Worm (Caenorhabditis elegans) whole organism, late embryonic: ENCODE data around the gene lcmt-1.

Experiments
- C08G9.2 ChIP-seq: sonication (generic microtip); optimal IDR thresholded peaks from 2 replicates; lab custom pipeline; 2016; ENCODE audit warnings: mild to moderate bottlenecking, missing genetic modification characterization, moderate library complexity, missing compliant biosample characterization
- F13H6.1 ChIP-seq: sonication (generic microtip); optimal IDR thresholded peaks from 2 replicates; lab custom pipeline; 2016; ENCODE audit warnings: missing genetic modification characterization, missing compliant biosample characterization
- K09A11.1 ChIP-seq: sonication (generic microtip); optimal IDR thresholded peaks from 2 replicates; lab custom pipeline; 2017; ENCODE audit warnings: antibody characterized with exemption, mild to moderate bottlenecking, missing genetic modification characterization, missing compliant biosample characterization; ENCODE audit not compliant: insufficient read depth
- T23F11.4 ChIP-seq: fragments of 200-800 bp; sonication (Bioruptor generic); optimal IDR thresholded peaks from 2 replicates; lab custom pipeline; 2018; ENCODE audit warnings: mild to moderate bottlenecking, missing genetic modification characterization, missing compliant biosample characterization
- ceh-18 ChIP-seq: sonication (generic microtip); optimal IDR thresholded peaks from 2 replicates; lab custom pipeline; 2016; ENCODE audit warnings: missing genetic modification characterization, missing compliant biosample characterization
- ceh-24 ChIP-seq: sonication (generic microtip); optimal IDR thresholded peaks from 2 replicates; lab custom pipeline; 2016; ENCODE audit warnings: mild to moderate bottlenecking, missing genetic modification characterization, missing compliant biosample characterization
- ceh-31 ChIP-seq: sonication (generic microtip); optimal IDR thresholded peaks from 2 replicates; lab custom pipeline; 2016; ENCODE audit warnings: missing genetic modification characterization, missing compliant biosample characterization
- ceh-34 ChIP-seq: sonication (generic microtip); optimal IDR thresholded peaks from 2 replicates; lab custom pipeline; 2016; ENCODE audit warnings: mild to moderate bottlenecking, missing genetic modification characterization, missing compliant biosample characterization
- ceh-45 ChIP-seq: fragments of 200-800 bp; sonication (Bioruptor generic); IDR thresholded peaks from 2 replicates; pipeline ENCODE4 v1.3.6; 2022; ENCODE audit warnings: missing genetic modification reagents, missing genetic modification characterization, missing compliant biosample characterization
- ceh-48 ChIP-seq: sonication (generic microtip); optimal IDR thresholded peaks from 2 replicates; lab custom pipeline; 2016; ENCODE audit warnings: missing genetic modification characterization, inconsistent platforms, missing compliant biosample characterization
- ceh-6 ChIP-seq: fragments of 200-800 bp; sonication (Bioruptor generic); optimal IDR thresholded peaks from 2 replicates; lab custom pipeline; 2018; ENCODE audit warnings: mild to moderate bottlenecking, missing genetic modification characterization, missing compliant biosample characterization
- elt-2 ChIP-seq: sonication (generic microtip); optimal IDR thresholded peaks from 2 replicates; lab custom pipeline; 2016; ENCODE audit warnings: missing genetic modification reagents, missing genetic modification characterization, missing compliant biosample characterization
- elt-4 ChIP-seq: sonication (generic microtip); optimal IDR thresholded peaks from 2 replicates; lab custom pipeline; 2016; ENCODE audit warnings: missing genetic modification characterization, missing compliant biosample characterization
- ets-4 ChIP-seq: sonication (generic microtip); optimal IDR thresholded peaks from 2 replicates; lab custom pipeline; 2016; ENCODE audit warnings: missing genetic modification characterization, missing compliant biosample characterization
- eyg-1 ChIP-seq: sonication (generic microtip); optimal IDR thresholded peaks from 2 replicates; lab custom pipeline; 2016; ENCODE audit warnings: missing genotype, missing genetic modification characterization, missing compliant biosample characterization
- fkh-6 ChIP-seq: sonication (generic microtip); optimal IDR thresholded peaks from 2 replicates; lab custom pipeline; 2016; ENCODE audit warnings: missing genetic modification characterization, missing compliant biosample characterization
- gmeb-2 ChIP-seq: sonication (generic microtip); optimal IDR thresholded peaks from 2 replicates; lab custom pipeline; 2016; ENCODE audit warnings: missing genetic modification characterization, inconsistent platforms, missing compliant biosample characterization
- hlh-13 ChIP-seq: fragments of 200-800 bp; sonication (Bioruptor generic); optimal IDR thresholded peaks from 2 replicates; lab custom pipeline; 2018; ENCODE audit warnings: mild to moderate bottlenecking, missing genetic modification characterization, missing compliant biosample characterization
- hlh-15 ChIP-seq: sonication (generic microtip); optimal IDR thresholded peaks from 2 replicates; lab custom pipeline; 2016; ENCODE audit warnings: missing genetic modification characterization, missing compliant biosample characterization
- hlh-30 ChIP-seq: sonication (generic microtip); optimal IDR thresholded peaks from 2 replicates; lab custom pipeline; 2017; ENCODE audit warnings: antibody characterized with exemption, missing genetic modification characterization, missing compliant biosample characterization; ENCODE audit not compliant: insufficient read depth
- hlh-8 ChIP-seq: sonication (generic microtip); optimal IDR thresholded peaks from 2 replicates; lab custom pipeline; 2016; ENCODE audit warnings: missing genotype, missing genetic modification characterization, missing compliant biosample characterization
- lim-6 ChIP-seq: sonication (generic microtip); optimal IDR thresholded peaks from 2 replicates; lab custom pipeline; 2016; ENCODE audit warnings: missing genetic modification characterization, missing compliant biosample characterization
- madf-2 ChIP-seq: sonication (generic microtip); optimal IDR thresholded peaks from 2 replicates; lab custom pipeline; 2017; ENCODE audit warnings: missing genetic modification characterization, missing compliant biosample characterization
- nfya-1 ChIP-seq: sonication (generic microtip); optimal IDR thresholded peaks from 2 replicates; lab custom pipeline; 2017; ENCODE audit warnings: missing genetic modification characterization, mild to moderate bottlenecking, missing compliant biosample characterization, antibody characterized with exemption, moderate library complexity
- nhr-232 ChIP-seq: sonication (generic microtip); optimal IDR thresholded peaks from 2 replicates; lab custom pipeline; 2016; ENCODE audit warnings: missing genetic modification characterization, missing compliant biosample characterization
- pax-1 ChIP-seq: fragments of 150-350 bp; optimal IDR thresholded peaks from 2 replicates; lab custom pipeline; 2014; ENCODE audit warnings: missing biosample characterization, missing genetic modification characterization
- rnt-1 ChIP-seq: sonication (generic microtip); optimal IDR thresholded peaks from 2 replicates; lab custom pipeline; 2016; ENCODE audit warnings: missing genetic modification characterization, missing compliant biosample characterization
- tbx-2 ChIP-seq: sonication (generic microtip); optimal IDR thresholded peaks from 2 replicates; lab custom pipeline; 2016; ENCODE audit warnings: missing genetic modification characterization, missing compliant biosample characterization
- ttx-3 ChIP-seq: sonication (generic microtip); optimal IDR thresholded peaks from 2 replicates; lab custom pipeline; 2016; ENCODE audit warnings: missing genetic modification reagents, missing genetic modification characterization, missing compliant biosample characterization
- unc-3 ChIP-seq, 2 experiments: fragments of 200-800 bp in 1 of 2; sonication (Bioruptor generic) in 1 of 2; sonication (generic microtip) in 1 of 2; conservative IDR thresholded peaks in 1 of 2; optimal IDR thresholded peaks in 1 of 2; 2 replicates each; pipeline versions ENCODE4 v1.3.6 to Lab custom; 2016 to 2022; ENCODE audit warnings: missing compliant biosample characterization in 2 of 2, missing genetic modification characterization in 2 of 2, missing genetic modification reagents in 1 of 2
- unc-42 ChIP-seq: sonication (generic microtip); optimal IDR thresholded peaks from 2 replicates; lab custom pipeline; 2016; ENCODE audit warnings: missing genotype, missing genetic modification characterization, missing compliant biosample characterization
- unc-55 ChIP-seq: sonication (generic microtip); optimal IDR thresholded peaks from 2 replicates; lab custom pipeline; 2017; ENCODE audit warnings: missing biosample characterization, missing genetic modification reagents, missing genetic modification characterization
- zip-5 ChIP-seq: sonication (generic microtip); optimal IDR thresholded peaks from 2 replicates; lab custom pipeline; 2016; ENCODE audit warnings: missing genetic modification characterization, missing compliant biosample characterization

The lcmt-1 gene

DNA sequence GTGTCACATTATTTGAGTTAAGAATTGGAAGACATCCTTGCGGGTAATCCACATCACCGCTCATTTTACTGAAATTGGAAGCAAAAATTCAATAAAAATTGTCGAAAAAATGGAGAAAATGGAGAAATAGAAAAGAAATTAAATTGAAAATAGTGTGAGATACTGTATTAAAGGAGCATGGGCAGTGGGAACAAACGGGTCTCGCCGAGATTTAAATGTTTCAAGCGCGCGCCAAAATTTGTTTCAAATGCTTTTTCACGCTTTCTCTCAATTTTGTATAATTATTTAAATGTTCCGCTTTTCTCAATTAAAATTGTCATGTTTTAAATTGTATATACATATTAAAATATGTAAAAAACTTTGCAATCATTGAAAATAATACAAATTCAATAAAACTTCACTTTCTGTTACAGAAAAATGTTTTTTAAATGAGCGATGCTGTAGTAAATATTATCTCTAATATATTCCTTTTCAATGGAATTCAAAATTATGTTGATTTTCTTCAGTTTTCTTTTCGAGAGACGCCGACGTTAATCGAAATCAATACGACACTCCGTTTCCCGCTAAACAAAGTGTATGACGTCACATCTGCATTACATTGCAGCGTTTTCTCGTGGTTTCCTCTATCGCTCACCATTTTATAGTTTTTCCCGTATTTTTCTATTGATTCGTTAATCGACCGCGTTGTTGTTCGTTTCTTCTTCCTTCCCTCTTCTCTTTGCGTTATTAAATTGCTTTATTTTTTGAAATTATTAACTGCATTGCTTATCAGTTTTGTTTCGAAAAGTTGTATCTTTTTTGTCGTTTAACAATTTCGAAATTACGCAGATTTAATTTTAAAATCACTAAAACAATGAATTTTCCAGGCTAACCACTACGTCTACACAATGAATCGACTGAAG, 29.9 kb upstream of the lcmt-1 start, which contains the start of the genes evl-14 and dcn-1 (continued):
- TF ChIP-seq eyg-1 (no peak), zip-5 (tag; lab: Kevin White, UChicago) (no peak), hlh-8 (no peak), pax-1 (peak; percentile 67), hlh-13 (no peak), madf-2 (tag; lab: Kevin White, UChicago) (no peak), ceh-31 (tag; lab: Kevin White, UChicago) (peak; percentile 58), gmeb-2 (tag; lab: Kevin White, UChicago) (no peak), T23F11.4 (GFP tag; lab: Kevin White, UChicago) (no peak), tbx-2 (peak; percentile 15), lim-6 (tag; lab: Kevin White, UChicago) (no peak), ceh-34 (tag; lab: Kevin White, UChicago) (no peak), nfya-1 (tag; lab: Kevin White, UChicago) (peak; percentile 27), K09A11.1 (no peak), ets-4 (no peak), hlh-30 (tag; lab: Kevin White, UChicago) (peak; percentile 63), unc-42 (no peak), rnt-1 (tag; lab: Kevin White, UChicago) (no peak)

ce11 chrIII:4314502-4314901, 28.7 kb upstream of the lcmt-1 start:
- TF ChIP-seq tbx-2: no peak
- TF ChIP-seq hlh-15: no peak
- no peak for TF ChIP-seq ceh-34 (tag; lab: Kevin White, UChicago)
- TF ChIP-seq fkh-6 (tag; lab: Kevin White, UChicago): no peak
- no peak for TF ChIP-seq elt-2 (tag; lab: Kevin White, UChicago)
- no peak for TF ChIP-seq ceh-45 (GFP tag; lab: Robert Waterston, UW)
- TF ChIP-seq ttx-3 (tag; lab: Kevin White, UChicago): no peak
- TF ChIP-seq ceh-6 (GFP tag; lab: Kevin White, UChicago): no peak
- TF ChIP-seq rnt-1 (tag; lab: Kevin White, UChicago): no peak
- TF ChIP-seq, all 69 proteins: peak for 0

DNA sequence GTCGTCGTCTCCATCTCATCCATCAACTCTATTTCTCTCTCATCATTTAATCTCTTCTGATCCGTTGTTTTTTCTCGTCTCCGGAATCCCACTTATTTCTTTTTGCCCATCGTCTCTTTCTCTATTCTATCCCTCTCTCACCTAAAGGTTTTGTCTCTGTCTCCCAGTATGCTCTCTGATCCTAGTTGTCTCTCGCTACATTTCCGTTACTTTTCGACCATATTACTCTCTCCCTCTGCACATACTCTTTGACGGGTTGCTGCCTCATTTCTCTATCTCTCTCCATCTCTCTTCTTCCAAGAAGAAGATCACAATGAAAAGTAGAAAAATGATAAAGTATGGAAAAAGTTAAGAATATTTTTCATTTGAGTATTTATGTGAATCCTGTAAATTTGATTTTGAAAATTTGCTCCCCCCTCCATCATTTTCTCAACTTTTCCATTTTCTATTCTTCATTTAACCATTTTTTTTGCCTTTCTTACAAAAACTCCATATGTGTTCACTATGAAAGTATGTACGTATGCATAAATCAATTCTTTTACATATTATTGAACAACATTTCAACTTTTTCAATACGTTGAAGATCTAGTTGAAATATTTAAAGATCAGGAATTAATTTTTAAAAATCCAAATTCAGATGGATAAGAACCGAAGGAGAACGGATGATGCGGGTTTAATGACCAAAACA, 26.0 kb upstream of the lcmt-1 start, which contains the start of gene tag-131:
Gene tag-131 (plus strand): TSS at position 638 of the 688 bp plus-strand sequence.
- TF ChIP-seq ceh-18 (tag; lab: Kevin White, UChicago) (peak; percentile 36), tbx-2 (peak; percentile 31), F13H6.1 (no peak), unc-55 (peak; percentile 81), ceh-45 (GFP tag; lab: Robert Waterston, UW) (no peak), ceh-24 (tag; lab: Kevin White, UChicago) (no peak), elt-4 (tag; lab: Kevin White, UChicago) (no peak), C08G9.2 (tag; lab: Kevin White, UChicago) (no peak), ceh-48 (tag; lab: Kevin White, UChicago) (no peak), unc-3 (GFP tag; conservative IDR thresholded peaks at IDR 0.05; lab: Robert Waterston, UW) (no peak), unc-3 (tag; optimal IDR thresholded peaks at IDR 0.05; lab: Kevin White, UChicago) (no peak), ceh-31 (tag; lab: Kevin White, UChicago) (no peak), ttx-3 (tag; lab: Kevin White, UChicago) (no peak), nfya-1 (tag; lab: Kevin White, UChicago) (peak; percentile 63), T23F11.4 (GFP tag; lab: Kevin White, UChicago) (no peak)

- TF ChIP-seq nhr-232 (tag; lab: Kevin White, UChicago) (no peak), hlh-13 (no peak)
Measured at ce11 chrIII:4320113-4320512, 23.1 kb upstream of the lcmt-1 start, which contains the start of gene H38K22.6. TSS of gene H38K22.6 (plus strand) at chrIII:4320413.
